Fruit fly (Drosophila melanogaster): ENCODE data around the gene PolE1.

PolE1 gene

dm6 chr3R:23399679-23400078 is 51.8 kb downstream of the PolE1 start (continued):
- TF ChIP-seq CG3032 (tag; optimal IDR thresholded peaks at IDR 0.05) (no peak), Hr39 (GFP tag; optimal IDR thresholded peaks at IDR 0.05) (no peak), dsx (GFP tag; optimal IDR thresholded peaks at IDR 0.05; ENCODE audit: poor library complexity, severe bottlenecking) (no peak), pdm3 (GFP tag; optimal IDR thresholded peaks at IDR 0.05) (peak; percentile 17), CG11902 (GFP tag; optimal IDR thresholded peaks at IDR 0.05) (no peak), vri (GFP tag; optimal IDR thresholded peaks at IDR 0.05) (no peak), Ets96B (tag; optimal IDR thresholded peaks at IDR 0.05) (no peak), CG6276 (GFP tag; optimal IDR thresholded peaks at IDR 0.05) (peak; percentile 54), Hr38 (GFP tag; optimal IDR thresholded peaks at IDR 0.05) (no peak), CG3919 (GFP tag; optimal IDR thresholded peaks at IDR 0.05) (no peak), Sox102F (GFP tag; optimal IDR thresholded peaks at IDR 0.05) (no peak), CG6854 (GFP tag; optimal IDR thresholded peaks at IDR 0.05) (no peak), CG31627 (GFP tag; optimal IDR thresholded peaks at IDR 0.05) (no peak), CG6163 (GFP tag; IDR thresholded peaks at IDR 0.05) (0 out of 3 replicates have a peak, but pooled peaks have one; percentile 18), achi (GFP tag; optimal IDR thresholded peaks at IDR 0.05) (peak; percentile 1)

dm6 chr3R:23401519-23401918 is 53.6 kb downstream of the PolE1 start:
- TF ChIP-seq CG6163 (GFP tag; IDR thresholded peaks at IDR 0.05) (0 out of 3 replicates have a peak, but pooled peaks have one; percentile 20), Eip78C (GFP tag) (peak; percentile 65), Met (GFP tag; optimal IDR thresholded peaks at IDR 0.05) (no peak), Hr4 (GFP tag; optimal IDR thresholded peaks at IDR 0.05) (no peak), CG34406 (GFP tag; optimal IDR thresholded peaks at IDR 0.05) (no peak), svp (GFP tag) (peak; percentile 53)

DNA sequence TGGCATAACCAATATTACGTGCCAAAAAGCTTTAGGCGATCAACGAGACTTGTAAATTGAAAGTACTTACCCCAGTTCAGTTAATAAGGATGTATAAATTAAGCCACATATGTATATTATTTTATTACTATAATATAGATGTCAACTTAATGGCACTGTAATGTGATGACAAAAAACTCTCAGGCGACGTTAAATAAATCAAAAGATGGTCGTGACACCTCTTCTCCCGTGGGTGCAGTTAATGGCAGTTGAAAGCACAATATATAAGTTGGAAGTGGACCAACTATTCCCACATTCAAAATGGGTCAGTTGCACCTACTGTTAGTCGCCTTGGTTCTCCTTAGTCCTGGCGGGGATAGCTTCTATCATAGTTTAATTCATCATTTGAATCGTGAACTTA is 54.6 kb downstream of the PolE1 start, which contains the start of gene Ir94d:
Gene Ir94d (plus strand): TSS at position 301 of the 400 bp plus-strand sequence.
- TF ChIP-seq Blimp-1 (GFP tag; optimal IDR thresholded peaks at IDR 0.05) (no peak), CG8632 (GFP tag; optimal IDR thresholded peaks at IDR 0.05) (no peak)

- TF ChIP-seq CG32006 (GFP tag; optimal IDR thresholded peaks at IDR 0.05): no peak
- no peak for TF ChIP-seq salr (GFP tag; optimal IDR thresholded peaks at IDR 0.05)
- TF ChIP-seq vri (GFP tag; optimal IDR thresholded peaks at IDR 0.05): no peak
- no peak for TF ChIP-seq acj6 (GFP tag; optimal IDR thresholded peaks at IDR 0.05)
- no peak for TF ChIP-seq lz (GFP tag; optimal IDR thresholded peaks at IDR 0.05)
Measured at dm6 chr3R:23403628-23404027, 55.7 kb downstream of the PolE1 start, which contains the start of gene CG17380. Gene CG17380, minus strand, starts transcription at chr3R:23403728.

Measured in whole organism, prepupa.